Worm (Caenorhabditis elegans) whole organism, late embryonic: Measurements from ENCODE around the gene M7.12.

Experiments used
- C08G9.2 ChIP-seq: sonication (generic microtip); optimal IDR thresholded peaks from 2 replicates; lab custom pipeline; 2016; ENCODE audit warnings: mild to moderate bottlenecking, missing genetic modification characterization, moderate library complexity, missing compliant biosample characterization
- C38D4.7 ChIP-seq: fragments of 200-800 bp; sonication (Bioruptor generic); optimal IDR thresholded peaks from 2 replicates; lab custom pipeline; 2018; ENCODE audit warnings: mild to moderate bottlenecking, missing genetic modification characterization, moderate library complexity, missing compliant biosample characterization
- K02D7.2 ChIP-seq: sonication (generic microtip); optimal IDR thresholded peaks from 2 replicates; lab custom pipeline; 2017; ENCODE audit warnings: mild to moderate bottlenecking, missing genetic modification characterization, missing compliant biosample characterization
- T23F11.4 ChIP-seq: fragments of 200-800 bp; sonication (Bioruptor generic); optimal IDR thresholded peaks from 2 replicates; lab custom pipeline; 2018; ENCODE audit warnings: mild to moderate bottlenecking, missing genetic modification characterization, missing compliant biosample characterization
- ama-1 ChIP-seq: fragments of 150-350 bp; optimal IDR thresholded peaks from 2 replicates; lab custom pipeline; 2014
- ceh-14 ChIP-seq: sonication (generic microtip); optimal IDR thresholded peaks from 2 replicates; lab custom pipeline; 2016; ENCODE audit warnings: missing genotype, missing genetic modification characterization, missing compliant biosample characterization
- ceh-24 ChIP-seq: sonication (generic microtip); optimal IDR thresholded peaks from 2 replicates; lab custom pipeline; 2016; ENCODE audit warnings: mild to moderate bottlenecking, missing genetic modification characterization, missing compliant biosample characterization
- ceh-30 ChIP-seq: fragments of 150-350 bp; optimal IDR thresholded peaks from 2 replicates; lab custom pipeline; 2014; ENCODE audit warnings: missing biosample characterization, missing genetic modification characterization
- ceh-31 ChIP-seq: sonication (generic microtip); optimal IDR thresholded peaks from 2 replicates; lab custom pipeline; 2016; ENCODE audit warnings: missing genetic modification characterization, missing compliant biosample characterization
- ceh-45 ChIP-seq: fragments of 200-800 bp; sonication (Bioruptor generic); IDR thresholded peaks from 2 replicates; pipeline ENCODE4 v1.3.6; 2022; ENCODE audit warnings: missing genetic modification reagents, missing genetic modification characterization, missing compliant biosample characterization
- ceh-48 ChIP-seq: sonication (generic microtip); optimal IDR thresholded peaks from 2 replicates; lab custom pipeline; 2016; ENCODE audit warnings: missing genetic modification characterization, inconsistent platforms, missing compliant biosample characterization
- che-1 ChIP-seq: sonication (generic microtip); optimal IDR thresholded peaks from 2 replicates; lab custom pipeline; 2016; ENCODE audit warnings: mild to moderate bottlenecking, missing genetic modification characterization, missing compliant biosample characterization
- dmd-4 ChIP-seq: sonication (generic microtip); optimal IDR thresholded peaks from 2 replicates; lab custom pipeline; 2016; ENCODE audit warnings: borderline replicate concordance, missing genetic modification characterization, missing compliant biosample characterization
- dve-1 ChIP-seq: sonication (generic microtip); optimal IDR thresholded peaks from 2 replicates; lab custom pipeline; 2017; ENCODE audit warnings: antibody characterized with exemption, mild to moderate bottlenecking, missing genetic modification characterization, missing compliant biosample characterization
- elt-2 ChIP-seq: sonication (generic microtip); optimal IDR thresholded peaks from 2 replicates; lab custom pipeline; 2016; ENCODE audit warnings: missing genetic modification reagents, missing genetic modification characterization, missing compliant biosample characterization
- elt-4 ChIP-seq: sonication (generic microtip); optimal IDR thresholded peaks from 2 replicates; lab custom pipeline; 2016; ENCODE audit warnings: missing genetic modification characterization, missing compliant biosample characterization
- eyg-1 ChIP-seq: sonication (generic microtip); optimal IDR thresholded peaks from 2 replicates; lab custom pipeline; 2016; ENCODE audit warnings: missing genotype, missing genetic modification characterization, missing compliant biosample characterization
- hlh-13 ChIP-seq: fragments of 200-800 bp; sonication (Bioruptor generic); optimal IDR thresholded peaks from 2 replicates; lab custom pipeline; 2018; ENCODE audit warnings: mild to moderate bottlenecking, missing genetic modification characterization, missing compliant biosample characterization
- hlh-6 ChIP-seq: sonication (generic microtip); optimal IDR thresholded peaks from 2 replicates; lab custom pipeline; 2016; ENCODE audit warnings: missing genotype, missing genetic modification characterization, missing compliant biosample characterization
- lim-6 ChIP-seq: sonication (generic microtip); optimal IDR thresholded peaks from 2 replicates; lab custom pipeline; 2016; ENCODE audit warnings: missing genetic modification characterization, missing compliant biosample characterization
- lin-11 ChIP-seq: fragments of 200-800 bp; sonication (Bioruptor generic); optimal IDR thresholded peaks from 2 replicates; lab custom pipeline; 2018; ENCODE audit warnings: mild to moderate bottlenecking, missing genetic modification characterization, missing compliant biosample characterization
- madf-2 ChIP-seq: sonication (generic microtip); optimal IDR thresholded peaks from 2 replicates; lab custom pipeline; 2017; ENCODE audit warnings: missing genetic modification characterization, missing compliant biosample characterization
- mec-3 ChIP-seq: sonication (generic microtip); optimal IDR thresholded peaks from 2 replicates; lab custom pipeline; 2016; ENCODE audit warnings: borderline replicate concordance, missing genetic modification characterization, missing compliant biosample characterization
- nfya-1 ChIP-seq: sonication (generic microtip); optimal IDR thresholded peaks from 2 replicates; lab custom pipeline; 2017; ENCODE audit warnings: missing genetic modification characterization, mild to moderate bottlenecking, missing compliant biosample characterization, antibody characterized with exemption, moderate library complexity
- nhr-232 ChIP-seq: sonication (generic microtip); optimal IDR thresholded peaks from 2 replicates; lab custom pipeline; 2016; ENCODE audit warnings: missing genetic modification characterization, missing compliant biosample characterization
- npax-4 ChIP-seq: sonication (generic microtip); optimal IDR thresholded peaks from 2 replicates; lab custom pipeline; 2016; ENCODE audit warnings: missing genetic modification characterization, missing compliant biosample characterization
- pat-9 ChIP-seq: fragments of 200-800 bp; sonication (Bioruptor generic); optimal IDR thresholded peaks from 2 replicates; lab custom pipeline; 2018; ENCODE audit warnings: mild to moderate bottlenecking, missing genetic modification characterization, moderate library complexity, missing compliant biosample characterization
- pax-1 ChIP-seq: fragments of 150-350 bp; optimal IDR thresholded peaks from 2 replicates; lab custom pipeline; 2014; ENCODE audit warnings: missing biosample characterization, missing genetic modification characterization
- pha-4 ChIP-seq: fragments of 150-350 bp; optimal IDR thresholded peaks from 2 replicates; lab custom pipeline; 2018; ENCODE audit warnings: missing biosample characterization, missing genetic modification reagents, missing genetic modification characterization
- rnt-1 ChIP-seq: sonication (generic microtip); optimal IDR thresholded peaks from 2 replicates; lab custom pipeline; 2016; ENCODE audit warnings: missing genetic modification characterization, missing compliant biosample characterization
- sox-2 ChIP-seq: fragments of 200-800 bp; sonication (Bioruptor generic); IDR thresholded peaks from 2 replicates; pipeline ENCODE4 v1.3.6; 2022; ENCODE audit warnings: missing genetic modification reagents, missing genetic modification characterization, missing compliant biosample characterization
- tbx-2 ChIP-seq: sonication (generic microtip); optimal IDR thresholded peaks from 2 replicates; lab custom pipeline; 2016; ENCODE audit warnings: missing genetic modification characterization, missing compliant biosample characterization
- unc-42 ChIP-seq: sonication (generic microtip); optimal IDR thresholded peaks from 2 replicates; lab custom pipeline; 2016; ENCODE audit warnings: missing genotype, missing genetic modification characterization, missing compliant biosample characterization
- unc-55 ChIP-seq: sonication (generic microtip); optimal IDR thresholded peaks from 2 replicates; lab custom pipeline; 2017; ENCODE audit warnings: missing biosample characterization, missing genetic modification reagents, missing genetic modification characterization
- zip-5 ChIP-seq: sonication (generic microtip); optimal IDR thresholded peaks from 2 replicates; lab custom pipeline; 2016; ENCODE audit warnings: missing genetic modification characterization, missing compliant biosample characterization
- ztf-16 ChIP-seq: sonication (generic microtip); optimal IDR thresholded peaks from 2 replicates; lab custom pipeline; 2017; ENCODE audit warnings: missing genetic modification characterization, missing compliant biosample characterization

The M7.12 gene

DNA sequence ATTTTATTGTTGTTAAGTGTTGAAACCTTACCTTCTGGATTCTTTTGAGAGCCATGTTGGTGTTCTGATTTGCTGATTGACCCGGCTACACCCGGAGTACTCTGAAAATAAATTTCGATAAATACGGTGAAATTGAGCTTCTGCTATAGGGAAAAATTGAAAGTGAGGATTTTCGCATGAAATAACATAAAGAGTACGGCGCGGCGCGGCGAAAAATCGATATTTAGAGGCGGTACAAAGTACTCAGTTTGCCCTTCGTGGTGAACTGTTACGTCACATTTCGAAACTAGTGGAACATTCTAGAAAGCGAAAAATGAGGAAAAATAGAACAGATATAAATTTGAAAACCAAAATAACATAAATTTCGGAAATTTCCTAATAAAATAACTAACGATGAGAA lies 15.6 kb downstream of the M7.12 start, which contains the start of gene let-70:
let-70 (minus strand) TSS at position 101 of the 400 bp plus-strand sequence.
- TF ChIP-seq T23F11.4 (GFP tag; lab: Kevin White, UChicago) (no peak), ceh-14 (no peak), madf-2 (tag; lab: Kevin White, UChicago) (no peak), zip-5 (tag; lab: Kevin White, UChicago) (no peak), ceh-45 (GFP tag; lab: Robert Waterston, UW) (no peak), dve-1 (tag; lab: Kevin White, UChicago) (no peak), nfya-1 (no peak), unc-42 (tag; lab: Kevin White, UChicago) (no peak), sox-2 (GFP tag; lab: Robert Waterston, UW) (no peak), elt-4 (tag; lab: Kevin White, UChicago) (no peak), hlh-6 (tag; lab: Kevin White, UChicago) (no peak), lin-11 (no peak)

DNA sequence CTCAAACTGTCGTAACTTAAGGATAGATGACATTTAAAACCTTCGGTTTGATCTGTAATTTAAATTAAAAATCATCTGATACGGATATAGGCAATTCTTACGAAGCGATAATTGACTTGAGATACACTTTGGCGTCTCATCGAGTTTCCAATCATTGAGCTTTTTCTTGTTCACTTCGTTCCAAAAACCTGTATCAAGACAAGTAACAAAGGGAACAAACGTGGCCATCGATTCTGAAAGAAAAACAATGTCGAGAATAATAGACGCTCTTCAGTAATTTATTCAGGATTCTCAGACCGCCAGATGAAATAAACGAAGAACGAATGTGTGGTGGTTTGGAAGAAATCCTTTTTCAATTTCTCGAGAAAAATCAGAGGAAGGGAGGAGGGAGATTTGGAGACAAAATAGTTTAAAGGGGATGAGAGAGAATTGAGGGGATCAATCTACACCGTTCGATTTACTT lies 16.9 kb downstream of the M7.12 start, which contains the start of gene atg-7:
atg-7 (minus strand) TSS at position 233 of the 463 bp plus-strand sequence.
- TF ChIP-seq nhr-232 (tag; lab: Kevin White, UChicago): no peak
- peak; percentile 26 for TF ChIP-seq ama-1 (lab: Kevin White, UChicago)
- no peak for TF ChIP-seq hlh-13 (GFP tag; lab: Kevin White, UChicago)
- TF ChIP-seq ceh-31 (tag; lab: Kevin White, UChicago): no peak
- TF ChIP-seq dve-1 (tag; lab: Kevin White, UChicago): no peak

ce11 chrIV:11078482-11078881 lies 19.3 kb downstream of the M7.12 start, which contains the start of gene Y5F2A.4:
Gene Y5F2A.4, minus strand, starts transcription at chrIV:11078582.
- TF ChIP-seq C38D4.7 (GFP tag; lab: Kevin White, UChicago) (no peak), nfya-1 (no peak), ceh-24 (tag; lab: Kevin White, UChicago) (no peak), tbx-2 (tag; lab: Kevin White, UChicago) (no peak), ztf-16 (no peak), dmd-4 (tag; lab: Kevin White, UChicago) (no peak), C08G9.2 (no peak), pha-4 (tag; lab: Kevin White, UChicago) (no peak), rnt-1 (no peak), elt-2 (no peak), lim-6 (tag; lab: Kevin White, UChicago) (no peak), eyg-1 (tag; lab: Kevin White, UChicago) (no peak), pax-1 (no peak), unc-55 (GFP tag; lab: Kevin White, UChicago) (no peak), ceh-30 (tag; lab: Kevin White, UChicago) (no peak), K02D7.2 (tag; lab: Kevin White, UChicago) (no peak), nhr-232 (tag; lab: Kevin White, UChicago) (no peak), mec-3 (no peak), ceh-48 (no peak), ceh-45 (GFP tag; lab: Robert Waterston, UW) (no peak)

DNA sequence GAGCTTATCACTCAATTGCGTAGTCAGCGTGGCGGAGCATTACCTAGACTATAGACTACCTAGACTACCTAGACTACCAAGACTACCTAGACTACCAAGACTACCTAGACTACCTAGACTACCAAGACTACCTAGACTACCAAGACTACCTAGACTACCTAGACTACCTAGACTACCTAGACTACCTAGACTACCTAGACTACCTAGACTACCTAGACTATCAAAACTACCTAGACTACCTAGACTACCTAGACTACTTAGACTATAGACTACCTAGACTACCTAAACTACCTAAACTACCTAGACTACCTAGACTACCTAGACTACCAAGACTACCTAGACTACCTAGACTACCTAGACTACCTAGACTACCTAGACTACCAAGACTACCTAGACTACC lies 26.9 kb downstream of the M7.12 start:
- TF ChIP-seq lin-11: peak; percentile 46
- TF ChIP-seq dmd-4 (tag; lab: Kevin White, UChicago): peak; percentile 70
- peak; percentile 72 for TF ChIP-seq hlh-13 (GFP tag; lab: Kevin White, UChicago)
- peak; percentile 29 for TF ChIP-seq ztf-16
- peak; percentile 57 for TF ChIP-seq madf-2 (tag; lab: Kevin White, UChicago)
- TF ChIP-seq npax-4 (tag; lab: Kevin White, UChicago): peak; percentile 30
- peak; percentile 45 for TF ChIP-seq che-1 (tag; lab: Kevin White, UChicago)
- TF ChIP-seq pat-9 (tag; lab: Kevin White, UChicago): peak; percentile 42
